Worm (Caenorhabditis elegans): Measurements from ENCODE around the gene slr-2.

- TF ChIP-seq ceh-24 (tag; optimal IDR thresholded peaks at IDR 0.05) (no peak), npax-4 (tag; optimal IDR thresholded peaks at IDR 0.05) (no peak), ceh-18 (tag; optimal IDR thresholded peaks at IDR 0.05) (no peak), ceh-9 (tag; optimal IDR thresholded peaks at IDR 0.05) (no peak), unc-86 (tag; optimal IDR thresholded peaks at IDR 0.05) (no peak), pqm-1 (tag; optimal IDR thresholded peaks at IDR 0.05) (no peak), ceh-19 (GFP tag; optimal IDR thresholded peaks at IDR 0.05) (no peak)
These were observed at the start of gene slr-2 for ce11 chrV:18086783-18087182.

Measured in whole organism, late embryonic.